Worm (Caenorhabditis elegans) whole organism, late embryonic: ENCODE data around the gene unc-43.

Source experiments
- Y22D7AL.16 ChIP-seq: sonication (generic microtip); optimal IDR thresholded peaks from 2 replicates; lab custom pipeline; 2016; ENCODE audit warnings: missing genetic modification characterization, missing compliant biosample characterization
- ceh-2 ChIP-seq: sonication (generic microtip); optimal IDR thresholded peaks from 2 replicates; lab custom pipeline; 2016; ENCODE audit warnings: missing genotype, missing genetic modification characterization, missing compliant biosample characterization
- gmeb-2 ChIP-seq: sonication (generic microtip); optimal IDR thresholded peaks from 2 replicates; lab custom pipeline; 2016; ENCODE audit warnings: missing genetic modification characterization, inconsistent platforms, missing compliant biosample characterization
- nhr-11 ChIP-seq: fragments of 150-350 bp; optimal IDR thresholded peaks from 2 replicates; lab custom pipeline; 2014; ENCODE audit warnings: missing biosample characterization, missing genetic modification characterization
- pha-4 ChIP-seq: fragments of 150-350 bp; optimal IDR thresholded peaks from 2 replicates; lab custom pipeline; 2018; ENCODE audit warnings: missing biosample characterization, missing genetic modification reagents, missing genetic modification characterization

ce11 chrIV:10337286-10337685 is 12.7 kb downstream of the unc-43 start:
- TF ChIP-seq pha-4 (no peak), nhr-11 (tag; lab: Kevin White, UChicago) (no peak), Y22D7AL.16 (no peak), ceh-2 (tag; lab: Kevin White, UChicago) (no peak), gmeb-2 (tag; lab: Kevin White, UChicago) (no peak)
